Worm (Caenorhabditis elegans) whole organism, L3 larva: ENCODE measurements around the gene Y46G5A.14.
"Not testable (repeated sequence)": the region's sequence is repeated elsewhere in the genome, so short reads cannot be mapped to it uniquely, and the experiment has no call there.

Experiments
- R02D3.7 ChIP-seq: fragments of 150-350 bp; optimal IDR thresholded peaks from 2 replicates; lab custom pipeline; 2014; ENCODE audit warnings: missing biosample characterization, missing genetic modification characterization
- ZK546.5 ChIP-seq: sonication (generic microtip); optimal IDR thresholded peaks from 2 replicates; lab custom pipeline; 2017; ENCODE audit warnings: missing biosample characterization, missing genetic modification characterization
- aly-2 ChIP-seq: fragments of 150-350 bp; optimal IDR thresholded peaks from 2 replicates; lab custom pipeline; 2014; ENCODE audit warnings: missing biosample characterization, missing genetic modification characterization
- ceh-28 ChIP-seq: fragments of 150-350 bp; optimal IDR thresholded peaks from 2 replicates; lab custom pipeline; 2014; ENCODE audit warnings: missing biosample characterization, missing genetic modification reagents, missing genetic modification characterization
- fos-1 ChIP-seq: fragments of 150-350 bp; optimal IDR thresholded peaks from 2 replicates; lab custom pipeline; 2014; ENCODE audit warnings: missing biosample characterization, missing genetic modification characterization
- jun-1 ChIP-seq: fragments of 150-350 bp; optimal IDR thresholded peaks from 2 replicates; lab custom pipeline; 2014; ENCODE audit warnings: missing biosample characterization, missing genetic modification reagents, missing genetic modification characterization
- nhr-237 ChIP-seq: fragments of 150-350 bp; optimal IDR thresholded peaks from 2 replicates; lab custom pipeline; 2014; ENCODE audit warnings: missing biosample characterization, missing genetic modification characterization
- nhr-76 ChIP-seq: fragments of 150-350 bp; sonication (generic microtip); optimal IDR thresholded peaks from 5 replicates; lab custom pipeline; 2014; ENCODE audit warnings: missing biosample characterization, missing genetic modification characterization
- pha-4 ChIP-seq: fragments of 150-350 bp; optimal IDR thresholded peaks from 2 replicates; lab custom pipeline; 2014; ENCODE audit warnings: missing biosample characterization, missing genetic modification reagents, missing genetic modification characterization
- tbx-2 ChIP-seq: sonication (generic microtip); optimal IDR thresholded peaks from 2 replicates; lab custom pipeline; 2016; ENCODE audit warnings: mild to moderate bottlenecking, missing genetic modification characterization, missing compliant biosample characterization
- unc-39 ChIP-seq: sonication (generic microtip); optimal IDR thresholded peaks from 4 replicates; lab custom pipeline; 2017; ENCODE audit warnings: missing biosample characterization, missing genetic modification characterization
- ztf-4 ChIP-seq: fragments of 150-350 bp; optimal IDR thresholded peaks from 2 replicates; lab custom pipeline; 2014; ENCODE audit warnings: missing biosample characterization, missing genetic modification characterization

DNA sequence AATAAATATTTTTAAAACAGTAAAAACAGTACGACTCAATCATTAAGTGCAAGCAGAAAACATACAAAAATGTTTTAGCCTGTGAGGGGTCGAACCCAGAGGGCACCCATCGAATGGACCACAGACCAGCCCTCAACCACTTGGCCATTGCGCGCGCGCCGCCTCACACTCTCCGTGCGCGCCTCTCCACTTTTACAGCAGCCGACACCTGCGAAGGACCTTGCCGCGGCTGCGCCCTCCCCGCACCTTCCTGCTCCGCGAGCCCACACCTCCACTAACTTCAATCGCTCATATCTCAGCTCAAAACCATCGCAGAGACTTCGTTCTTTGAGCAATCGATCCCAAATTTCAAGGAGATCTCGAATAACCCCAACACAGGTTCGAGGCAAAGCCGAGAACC lies 3.9 kb downstream of the Y46G5A.14 start:
- TF ChIP-seq ZK546.5 (tag; lab: Kevin White, UChicago); aly-2 (tag; lab: Kevin White, UChicago); fos-1 (tag; lab: Kevin White, UChicago); jun-1; nhr-237; unc-39 (tag; lab: Kevin White, UChicago); pha-4; R02D3.7; nhr-76 (tag; lab: Kevin White, UChicago); ztf-4 (tag; lab: Kevin White, UChicago); ceh-28 (tag; lab: Kevin White, UChicago): not testable (repeated sequence)
- peak; percentile 8 for TF ChIP-seq tbx-2
